Fruit fly (Drosophila melanogaster) whole organism, embryonic: ENCODE data around the gene CG14424.

Experiments
- Abd-B ChIP-seq: fragments of 200-800 bp; sonication (Bioruptor generic); optimal IDR thresholded peaks from 2 replicates; lab custom pipeline; 2018; ENCODE audit warnings: missing biosample characterization, mild to moderate bottlenecking, missing genetic modification characterization, moderate library complexity
- Adf1 ChIP-seq: fragments of 200-800 bp; sonication (Bioruptor generic); IDR thresholded peaks from 2 replicates; pipeline ENCODE4 v1.3.6; 2022; ENCODE audit warnings: missing biosample characterization, missing genetic modification characterization
- Bdp1 ChIP-seq: fragments of 200-800 bp; sonication (Bioruptor generic); optimal IDR thresholded peaks from 3 replicates; lab custom pipeline; 2016; ENCODE audit warnings: missing biosample characterization, missing genetic modification characterization
- BtbVII ChIP-seq: fragments of 200-800 bp; sonication (Bioruptor generic); optimal IDR thresholded peaks from 3 replicates; lab custom pipeline; 2017; ENCODE audit warnings: missing biosample characterization, mild to moderate bottlenecking, missing genetic modification characterization
- CG10147 ChIP-seq: fragments of 200-800 bp; sonication (Bioruptor generic); optimal IDR thresholded peaks from 2 replicates; lab custom pipeline; 2019; ENCODE audit warnings: missing biosample characterization, mild to moderate bottlenecking, missing genetic modification characterization, moderate library complexity
- CG10274 ChIP-seq: fragments of 200-800 bp; sonication (Bioruptor generic); optimal IDR thresholded peaks from 3 replicates; lab custom pipeline; 2017; ENCODE audit warnings: missing biosample characterization, mild to moderate bottlenecking, missing genetic modification characterization
- CG10979 ChIP-seq: fragments of 200-800 bp; sonication (Bioruptor generic); optimal IDR thresholded peaks from 2 replicates; lab custom pipeline; 2018; ENCODE audit warnings: missing biosample characterization, mild to moderate bottlenecking, missing genetic modification characterization, moderate library complexity
- CG11247 ChIP-seq: fragments of 200-800 bp; sonication (Bioruptor generic); IDR thresholded peaks from 2 replicates; pipeline ENCODE4 v1.3.6; 2022; ENCODE audit warnings: missing biosample characterization, missing genetic modification characterization
- CG12391 ChIP-seq: fragments of 200-800 bp; sonication (Bioruptor generic); optimal IDR thresholded peaks from 3 replicates; lab custom pipeline; 2018; ENCODE audit warnings: missing biosample characterization, mild to moderate bottlenecking, missing genetic modification characterization, moderate library complexity
- CG12659 ChIP-seq: fragments of 200-800 bp; sonication (Bioruptor generic); optimal IDR thresholded peaks from 3 replicates; lab custom pipeline; 2017; ENCODE audit warnings: mild to moderate bottlenecking, missing biosample characterization, missing genetic modification reagents, missing genetic modification characterization
- CG13624 ChIP-seq: fragments of 200-800 bp; sonication (Bioruptor generic); optimal IDR thresholded peaks from 2 replicates; lab custom pipeline; 2016; ENCODE audit warnings: missing biosample characterization, missing genetic modification characterization
- CG14050 ChIP-seq: fragments of 200-800 bp; sonication (Bioruptor generic); IDR thresholded peaks from 3 replicates; pipeline ENCODE4 v1.3.6; 2022; ENCODE audit warnings: missing biosample characterization, missing genetic modification characterization
- CG14710 ChIP-seq: fragments of 200-800 bp; sonication (Bioruptor generic); optimal IDR thresholded peaks from 3 replicates; lab custom pipeline; 2019; ENCODE audit warnings: missing biosample characterization, mild to moderate bottlenecking, missing genetic modification characterization, moderate library complexity
- CG15696 ChIP-seq: fragments of 200-800 bp; sonication (Bioruptor generic); optimal IDR thresholded peaks from 2 replicates; lab custom pipeline; 2019; ENCODE audit warnings: missing biosample characterization, mild to moderate bottlenecking, missing genetic modification characterization, moderate library complexity
- CG1602 ChIP-seq: fragments of 200-800 bp; sonication (Bioruptor generic); optimal IDR thresholded peaks from 3 replicates; lab custom pipeline; 2016; ENCODE audit warnings: missing biosample characterization, missing genetic modification characterization
- CG16779 ChIP-seq: fragments of 200-800 bp; sonication (Bioruptor generic); IDR thresholded peaks from 2 replicates; pipeline ENCODE4 v1.3.6; 2022; ENCODE audit warnings: missing biosample characterization, missing genetic modification characterization
- CG18011 ChIP-seq: fragments of 200-800 bp; sonication (Bioruptor generic); optimal IDR thresholded peaks from 2 replicates; lab custom pipeline; 2017; ENCODE audit warnings: missing biosample characterization, missing genetic modification characterization, mild to moderate bottlenecking, moderate library complexity, missing genotype
- CG3838 ChIP-seq: fragments of 200-800 bp; sonication (Bioruptor generic); optimal IDR thresholded peaks from 3 replicates; lab custom pipeline; 2016; ENCODE audit warnings: missing biosample characterization, missing genetic modification characterization
- CG4820 ChIP-seq: fragments of 200-800 bp; sonication (Bioruptor generic); optimal IDR thresholded peaks from 3 replicates; lab custom pipeline; 2016; ENCODE audit warnings: missing biosample characterization, missing genetic modification characterization
- CG5953 ChIP-seq: fragments of 200-800 bp; sonication (Bioruptor generic); IDR thresholded peaks from 2 replicates; pipeline ENCODE4 v1.3.6; 2022; ENCODE audit warnings: missing biosample characterization, missing genetic modification characterization
- CG8924 ChIP-seq: fragments of 200-800 bp; optimal IDR thresholded peaks from 3 replicates; lab custom pipeline; 2019; ENCODE audit warnings: missing biosample characterization, mild to moderate bottlenecking, missing genetic modification characterization, moderate library complexity
- CG9609 ChIP-seq: fragments of 200-800 bp; sonication (Bioruptor generic); optimal IDR thresholded peaks from 3 replicates; lab custom pipeline; 2016; ENCODE audit warnings: missing biosample characterization, missing genetic modification characterization
- CG9727 ChIP-seq: fragments of 200-800 bp; sonication (Bioruptor generic); optimal IDR thresholded peaks from 3 replicates; lab custom pipeline; 2017; ENCODE audit warnings: missing biosample characterization, mild to moderate bottlenecking, missing genetic modification characterization
- CTCF ChIP-seq: fragments of 200-800 bp; sonication (Bioruptor generic); optimal IDR thresholded peaks from 2 replicates; lab custom pipeline; 2017; ENCODE audit warnings: missing biosample characterization, mild to moderate bottlenecking, missing genetic modification characterization, moderate library complexity
- Dfd ChIP-seq, 2 experiments: fragments of >200 bp; optimal IDR thresholded peaks; 2 replicates each; lab custom pipeline; 2017; ENCODE audit warnings: missing biosample characterization in 2 of 2, missing genetic modification characterization in 2 of 2
- ERR ChIP-seq: fragments of 200-800 bp; sonication (Bioruptor generic); optimal IDR thresholded peaks from 2 replicates; lab custom pipeline; 2016; ENCODE audit warnings: missing biosample characterization, missing genetic modification characterization
- Fer1 ChIP-seq: fragments of 200-800 bp; sonication (Bioruptor generic); optimal IDR thresholded peaks from 2 replicates; lab custom pipeline; 2017; ENCODE audit warnings: missing biosample characterization, mild to moderate bottlenecking, missing genetic modification characterization
- Fer3 ChIP-seq: fragments of 200-800 bp; sonication (Bioruptor generic); optimal IDR thresholded peaks from 2 replicates; lab custom pipeline; 2018; ENCODE audit warnings: missing biosample characterization, mild to moderate bottlenecking, missing genetic modification characterization, moderate library complexity
- Gug ChIP-seq: fragments of 200-800 bp; sonication (Bioruptor generic); IDR thresholded peaks from 4 replicates; pipeline ENCODE4 v1.3.6; 2022; ENCODE audit warnings: missing biosample characterization, missing genetic modification characterization
- HmgZ ChIP-seq: fragments of 200-800 bp; sonication (Bioruptor generic); optimal IDR thresholded peaks from 2 replicates; lab custom pipeline; 2018; ENCODE audit warnings: missing biosample characterization, mild to moderate bottlenecking, missing genetic modification characterization
- Kr ChIP-seq: fragments of 200-800 bp; sonication (Bioruptor generic); optimal IDR thresholded peaks from 2 replicates; lab custom pipeline; 2017; ENCODE audit warnings: missing biosample characterization, mild to moderate bottlenecking, missing genetic modification characterization
- Meics ChIP-seq: fragments of 200-800 bp; sonication (Bioruptor generic); optimal IDR thresholded peaks from 2 replicates; lab custom pipeline; 2017; ENCODE audit warnings: missing biosample characterization, mild to moderate bottlenecking, missing genetic modification characterization
- Side ChIP-seq: fragments of 200-800 bp; sonication (Bioruptor generic); optimal IDR thresholded peaks from 2 replicates; lab custom pipeline; 2016; ENCODE audit warnings: missing biosample characterization, missing genetic modification characterization
- Sox102F ChIP-seq: fragments of 200-800 bp; sonication (Bioruptor generic); optimal IDR thresholded peaks from 2 replicates; lab custom pipeline; 2018; ENCODE audit warnings: missing biosample characterization, mild to moderate bottlenecking, missing genetic modification characterization, moderate library complexity
- Tbp ChIP-seq: fragments of >200 bp; optimal IDR thresholded peaks from 2 replicates; lab custom pipeline; 2018; ENCODE audit warnings: missing biosample characterization, missing genetic modification characterization
- abd-A ChIP-seq: fragments of 200-800 bp; sonication (Bioruptor generic); optimal IDR thresholded peaks from 3 replicates; lab custom pipeline; 2019; ENCODE audit warnings: missing biosample characterization, mild to moderate bottlenecking, missing genetic modification characterization, moderate library complexity
- ac ChIP-seq: fragments of 200-800 bp; sonication (Bioruptor generic); optimal IDR thresholded peaks from 3 replicates; lab custom pipeline; 2017; ENCODE audit warnings: missing biosample characterization, mild to moderate bottlenecking, missing genetic modification characterization
- amos ChIP-seq: fragments of 200-800 bp; sonication (Bioruptor generic); IDR thresholded peaks from 2 replicates; pipeline ENCODE4 v1.3.6; 2022; ENCODE audit warnings: missing biosample characterization, missing genetic modification characterization; ENCODE audit not compliant: partially characterized antibody
- ci ChIP-seq: fragments of 200-800 bp; sonication (Bioruptor generic); IDR thresholded peaks from 3 replicates; pipeline ENCODE4 v1.3.6; 2022; ENCODE audit warnings: missing biosample characterization, missing genetic modification characterization
- dimm ChIP-seq: fragments of 200-800 bp; sonication (Bioruptor generic); IDR thresholded peaks from 2 replicates; pipeline ENCODE4 v1.3.6; 2022; ENCODE audit warnings: missing biosample characterization, missing genetic modification characterization
- dmrt11E ChIP-seq: fragments of 200-800 bp; sonication (Bioruptor generic); optimal IDR thresholded peaks from 3 replicates; lab custom pipeline; 2018; ENCODE audit warnings: missing biosample characterization, mild to moderate bottlenecking, missing genetic modification characterization, moderate library complexity
- ftz-f1 ChIP-seq: fragments of 200-800 bp; sonication (Bioruptor generic); optimal IDR thresholded peaks from 2 replicates; lab custom pipeline; 2016; ENCODE audit warnings: missing biosample characterization, missing genetic modification characterization
- fu2 ChIP-seq: fragments of 200-800 bp; sonication (Bioruptor generic); optimal IDR thresholded peaks from 2 replicates; lab custom pipeline; 2016; ENCODE audit warnings: missing biosample characterization, missing genetic modification characterization
- gce ChIP-seq: fragments of 200-800 bp; sonication (Bioruptor generic); IDR thresholded peaks from 3 replicates; pipeline ENCODE4 v1.3.6; 2022; ENCODE audit warnings: missing biosample characterization, missing genetic modification characterization
- hbn ChIP-seq: fragments of 200-800 bp; sonication (Bioruptor generic); IDR thresholded peaks from 2 replicates; pipeline ENCODE4 v1.3.6; 2022; ENCODE audit warnings: missing biosample characterization, missing genetic modification characterization; ENCODE audit not compliant: partially characterized antibody
- kni ChIP-seq: fragments of 200-800 bp; sonication (Bioruptor generic); optimal IDR thresholded peaks from 3 replicates; lab custom pipeline; 2017; ENCODE audit warnings: mild to moderate bottlenecking, missing biosample characterization, missing genetic modification reagents, missing genetic modification characterization
- lmd ChIP-seq: fragments of 200-800 bp; sonication (Bioruptor generic); IDR thresholded peaks from 2 replicates; pipeline ENCODE4 v1.3.6; 2022; ENCODE audit warnings: missing biosample characterization, missing genetic modification characterization
- nau ChIP-seq: fragments of 200-800 bp; sonication (Bioruptor generic); optimal IDR thresholded peaks from 3 replicates; lab custom pipeline; 2017; ENCODE audit warnings: missing biosample characterization, mild to moderate bottlenecking, missing genetic modification characterization, missing genetic modification reagents
- row ChIP-seq: fragments of 200-800 bp; sonication (Bioruptor generic); IDR thresholded peaks from 3 replicates; pipeline ENCODE4 v1.3.6; 2022; ENCODE audit warnings: missing biosample characterization, missing genetic modification characterization
- slou ChIP-seq: fragments of 200-800 bp; sonication (Bioruptor generic); optimal IDR thresholded peaks from 3 replicates; lab custom pipeline; 2016; ENCODE audit warnings: missing biosample characterization, missing genetic modification characterization
- trem ChIP-seq: fragments of 200-800 bp; optimal IDR thresholded peaks from 3 replicates; lab custom pipeline; 2019; ENCODE audit warnings: missing biosample characterization, mild to moderate bottlenecking, missing genetic modification characterization, moderate library complexity
- zfh2 ChIP-seq: fragments of 200-800 bp; sonication (Bioruptor generic); optimal IDR thresholded peaks from 2 replicates; lab custom pipeline; 2016; ENCODE audit warnings: missing biosample characterization, missing genetic modification characterization

Gene CG14424

dm6 chrX:2907105-2907694 lies 19.9 kb downstream of the CG14424 start (continued):
- TF ChIP-seq hbn (GFP tag; lab: Robert Waterston, UW) (no peak), amos (GFP tag; lab: Robert Waterston, UW) (no peak), Abd-B (no peak), CG11247 (no peak), fu2 (GFP tag; lab: Kevin White, UChicago) (no peak), CG10147 (GFP tag; lab: Kevin White, UChicago) (no peak), slou (no peak), dimm (GFP tag; lab: Robert Waterston, UW) (no peak), trem (tag; lab: Kevin White, UChicago) (no peak), Gug (GFP tag; lab: Robert Waterston, UW) (0 out of 4 replicates have a peak, but pooled peaks have one; percentile 12), Meics (GFP tag; lab: Kevin White, UChicago) (no peak), CG3838 (GFP tag; lab: Kevin White, UChicago) (no peak), BtbVII (no peak), ac (GFP tag; lab: Kevin White, UChicago) (no peak), CG9609 (GFP tag; lab: Kevin White, UChicago) (no peak), CG10979 (tag; lab: Kevin White, UChicago) (peak; percentile 11), Fer1 (GFP tag; lab: Kevin White, UChicago) (no peak), CTCF (GFP tag; lab: Kevin White, UChicago) (no peak), ci (peak; percentile 51; the same call in 1 of the 3 replicates), Kr (no peak), gce (GFP tag; lab: Robert Waterston, UW) (no peak), CG1602 (no peak), CG14050 (no peak), ftz-f1 (GFP tag; lab: Kevin White, UChicago) (no peak), CG10274 (no peak), CG15696 (tag; lab: Kevin White, UChicago) (no peak), nau (GFP tag; lab: Kevin White, UChicago) (no peak), ERR (GFP tag; lab: Kevin White, UChicago) (no peak), kni (GFP tag; lab: Kevin White, UChicago) (no peak), Sox102F (peak; percentile 49), CG16779 (no peak), CG9727 (GFP tag; lab: Kevin White, UChicago) (no peak), CG8924 (tag; lab: Kevin White, UChicago) (no peak), CG12391 (tag; lab: Kevin White, UChicago) (peak; percentile 11), CG18011 (GFP tag; lab: Kevin White, UChicago) (no peak), Bdp1 (GFP tag; lab: Kevin White, UChicago) (no peak), CG5953 (GFP tag; lab: Robert Waterston, UW) (no peak), CG12659 (GFP tag; lab: Kevin White, UChicago) (no peak), Fer3 (tag; lab: Kevin White, UChicago) (no peak), lmd (GFP tag; lab: Robert Waterston, UW) (0 out of 2 replicates have a peak, but pooled peaks have one; percentile 20), Side (GFP tag; lab: Kevin White, UChicago) (no peak), CG4820 (GFP tag; lab: Kevin White, UChicago) (no peak), CG13624 (GFP tag; lab: Kevin White, UChicago) (no peak), Tbp (GFP tag; lab: Kevin White, UChicago) (no peak), HmgZ (no peak), zfh2 (no peak), Adf1 (no peak), dmrt11E (tag; lab: Kevin White, UChicago) (no peak), Dfd (GFP tag; optimal IDR thresholded peaks at IDR 0.05; lab: Kevin White, UChicago) (no peak), CG14710 (tag; lab: Kevin White, UChicago) (no peak), abd-A (tag; lab: Kevin White, UChicago) (no peak), row (GFP tag; lab: Robert Waterston, UW) (peak; percentile 18; the same call in 1 of the 3 replicates)
